Worm (Caenorhabditis elegans): ENCODE results near the gene sre-10.

Gene sre-10

DNA sequence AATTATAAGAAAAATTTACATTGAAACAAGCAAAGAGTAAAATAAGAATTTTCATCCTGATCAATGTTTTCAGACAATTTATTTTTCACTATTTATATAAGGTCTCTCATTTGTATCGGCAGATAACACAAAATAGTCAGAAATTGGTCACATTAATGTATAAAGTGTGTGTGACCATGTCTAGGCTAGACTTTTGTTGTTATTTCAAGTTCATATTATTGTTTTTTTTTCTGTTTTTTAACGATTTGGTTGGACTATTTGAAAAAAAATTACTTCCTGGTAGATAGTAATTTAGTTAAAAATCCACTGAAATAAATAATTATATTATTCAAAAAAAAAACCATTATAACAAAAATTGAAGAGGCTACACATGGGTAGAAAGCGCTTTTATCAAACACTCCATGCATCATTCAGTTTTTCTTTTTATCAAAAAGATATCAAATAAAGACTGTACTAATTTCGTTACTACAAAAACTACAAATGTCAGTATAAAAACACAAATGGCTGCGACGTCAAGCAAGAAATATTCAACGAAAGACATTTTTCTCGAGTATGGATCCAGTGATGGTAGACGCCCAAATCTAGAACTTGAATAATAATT, 13.0 kb downstream of the sre-10 start, which contains the start of gene ugt-37:
TSS of gene ugt-37 (minus strand) at position 69 of the 601 bp plus-strand sequence.
- TF ChIP-seq dao-5 (tag; optimal IDR thresholded peaks at IDR 0.05) (no peak), W03F9.2 (tag; optimal IDR thresholded peaks at IDR 0.05) (no peak), him-1 (tag; optimal IDR thresholded peaks at IDR 0.05) (no peak)

DNA sequence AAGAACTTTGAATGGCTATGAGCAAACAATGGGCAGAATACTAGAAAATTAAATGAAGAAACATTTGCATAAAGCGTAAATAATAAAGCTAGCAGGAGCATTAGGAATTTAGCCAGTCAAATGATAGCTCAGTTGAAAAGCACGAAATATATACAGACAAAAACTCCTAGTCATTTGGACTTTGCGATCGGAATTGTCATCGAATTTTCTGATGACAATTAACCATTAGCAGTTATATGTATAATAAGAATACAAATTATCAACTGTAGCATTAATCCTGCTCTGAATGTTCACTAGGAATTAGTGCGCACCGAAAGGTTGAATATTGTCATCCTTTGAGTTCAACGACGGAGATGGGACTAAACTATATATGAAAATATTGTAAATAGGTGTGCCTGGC, 15.0 kb downstream of the sre-10 start, which contains the start of gene ugt-38:
TSS of gene ugt-38 (minus strand) at position 101 of the 400 bp plus-strand sequence.
- no peak for TF ChIP-seq W03F9.2 (tag; optimal IDR thresholded peaks at IDR 0.05)
- TF ChIP-seq dao-5 (tag; optimal IDR thresholded peaks at IDR 0.05): no peak
- no peak for TF ChIP-seq him-1 (tag; optimal IDR thresholded peaks at IDR 0.05)

DNA sequence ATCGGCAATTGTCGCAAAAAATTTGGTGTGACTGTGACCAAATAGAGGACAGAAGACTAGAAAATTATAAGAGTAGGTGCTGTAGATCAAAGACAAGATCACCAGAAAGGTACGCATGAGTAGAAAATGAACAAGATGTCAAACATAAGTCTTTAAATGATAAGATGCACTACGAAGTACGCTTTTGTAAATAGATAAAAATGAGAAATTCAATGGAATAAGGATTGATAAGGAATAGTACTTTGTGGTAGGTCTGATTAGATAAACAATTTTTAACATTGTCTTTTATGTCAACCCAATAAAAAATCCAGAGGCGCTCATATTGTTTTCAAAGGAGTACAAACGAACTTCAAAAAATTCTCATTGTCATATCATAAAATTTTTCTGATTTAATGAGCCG, 18.2 kb downstream of the sre-10 start, which contains the start of gene F10D2.8:
TSS of gene F10D2.8 (minus strand) at position 145 of the 400 bp plus-strand sequence.
- no peak for TF ChIP-seq him-1 (tag; optimal IDR thresholded peaks at IDR 0.05)
- TF ChIP-seq dao-5 (tag; optimal IDR thresholded peaks at IDR 0.05): no peak
- TF ChIP-seq W03F9.2 (tag; optimal IDR thresholded peaks at IDR 0.05): no peak

DNA sequence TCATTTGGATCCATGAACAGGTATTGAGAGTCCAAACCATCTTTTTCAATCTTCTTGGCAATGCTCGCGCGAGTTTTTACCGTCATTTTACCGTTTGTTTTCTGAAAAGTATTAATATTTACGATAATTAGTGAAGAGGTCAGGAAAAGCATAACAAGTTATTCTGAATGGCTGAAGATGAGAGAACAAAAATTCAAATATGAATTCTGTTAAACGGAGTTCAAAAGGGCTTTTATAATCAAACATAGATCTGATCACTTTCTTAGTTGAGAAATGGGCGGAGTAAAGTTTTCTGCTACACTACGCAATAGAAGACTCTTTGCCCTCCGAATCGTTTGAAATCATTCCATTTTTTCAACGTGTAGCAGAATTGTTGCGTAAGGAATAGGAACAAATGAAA, 20.7 kb downstream of the sre-10 start, which contains the start of gene fat-7:
TSS of gene fat-7 (minus strand) at position 101 of the 400 bp plus-strand sequence.
- TF ChIP-seq dao-5 (tag; optimal IDR thresholded peaks at IDR 0.05) (no peak), W03F9.2 (tag; optimal IDR thresholded peaks at IDR 0.05) (no peak), him-1 (tag; optimal IDR thresholded peaks at IDR 0.05) (no peak)

DNA sequence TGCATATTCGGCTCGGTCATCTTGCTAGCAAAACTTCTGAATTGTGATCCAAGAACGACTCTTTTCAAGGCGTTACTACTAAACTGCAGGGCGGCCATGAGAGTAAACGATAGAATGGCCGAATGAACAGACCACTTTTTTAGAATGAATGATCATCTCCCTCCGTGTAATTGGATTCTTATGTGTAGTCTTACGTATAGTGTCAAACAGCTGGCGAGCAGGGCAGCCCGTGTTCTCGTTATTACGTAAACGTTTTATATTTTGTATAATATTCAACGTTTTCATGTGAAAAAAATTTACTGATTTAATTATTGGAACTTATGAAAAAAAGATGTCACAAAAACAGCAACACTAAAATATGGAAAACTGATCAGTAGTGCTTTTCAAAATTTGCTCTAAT, 23.7 kb downstream of the sre-10 start, which contains the start of gene F10D2.10:
TSS of gene F10D2.10 (minus strand) at position 101 of the 400 bp plus-strand sequence.
- no peak for TF ChIP-seq him-1 (tag; optimal IDR thresholded peaks at IDR 0.05)
- TF ChIP-seq dao-5 (tag; optimal IDR thresholded peaks at IDR 0.05): no peak
- TF ChIP-seq W03F9.2 (tag; optimal IDR thresholded peaks at IDR 0.05): no peak

DNA sequence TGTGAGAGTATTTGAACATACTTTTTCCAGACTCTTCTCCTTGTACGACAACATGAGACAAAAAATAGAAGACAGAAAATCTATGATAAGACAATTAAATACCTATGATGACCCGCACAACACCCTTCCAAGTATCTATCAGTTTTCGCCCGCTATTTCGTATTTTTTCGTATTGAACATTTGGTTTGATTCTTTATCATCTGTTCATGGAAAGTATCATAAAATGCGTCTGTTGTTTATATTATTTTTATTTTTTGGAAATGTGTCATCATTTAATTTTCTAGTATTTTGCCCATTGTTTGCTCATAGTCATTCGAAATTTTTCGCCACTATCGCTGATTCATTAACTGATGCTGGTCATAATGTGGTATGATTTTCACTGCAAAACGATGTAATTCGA, 24.7 kb downstream of the sre-10 start, which contains the start of gene ugt-39:
TSS of gene ugt-39 (plus strand) at position 54 of the 400 bp plus-strand sequence.
- TF ChIP-seq W03F9.2 (tag; optimal IDR thresholded peaks at IDR 0.05) (no peak), him-1 (tag; optimal IDR thresholded peaks at IDR 0.05) (no peak), dao-5 (tag; optimal IDR thresholded peaks at IDR 0.05) (no peak)

DNA sequence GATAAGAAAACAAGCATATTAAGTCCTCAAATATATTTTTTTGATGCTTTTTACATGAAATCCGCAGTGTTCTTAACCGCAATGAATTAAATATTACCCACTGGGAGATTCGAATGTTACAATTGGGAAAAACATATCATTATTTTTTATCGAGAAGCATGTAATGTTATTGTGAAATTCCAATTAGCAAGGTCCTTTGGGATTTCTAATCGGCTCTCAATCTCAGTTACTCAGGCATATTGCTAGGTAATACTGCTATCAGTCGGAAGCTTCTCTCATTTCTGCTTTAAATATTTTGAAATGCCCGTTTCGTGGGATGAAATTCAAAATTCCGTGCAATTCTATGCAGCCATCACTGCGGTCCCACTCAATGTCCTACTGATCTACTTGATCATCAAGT, 27.0 kb downstream of the sre-10 start, which contains the start of gene str-204:
TSS of gene str-204 (plus strand) at position 301 of the 400 bp plus-strand sequence.
- no peak for TF ChIP-seq dao-5 (tag; optimal IDR thresholded peaks at IDR 0.05)
- no peak for TF ChIP-seq him-1 (tag; optimal IDR thresholded peaks at IDR 0.05)

DNA sequence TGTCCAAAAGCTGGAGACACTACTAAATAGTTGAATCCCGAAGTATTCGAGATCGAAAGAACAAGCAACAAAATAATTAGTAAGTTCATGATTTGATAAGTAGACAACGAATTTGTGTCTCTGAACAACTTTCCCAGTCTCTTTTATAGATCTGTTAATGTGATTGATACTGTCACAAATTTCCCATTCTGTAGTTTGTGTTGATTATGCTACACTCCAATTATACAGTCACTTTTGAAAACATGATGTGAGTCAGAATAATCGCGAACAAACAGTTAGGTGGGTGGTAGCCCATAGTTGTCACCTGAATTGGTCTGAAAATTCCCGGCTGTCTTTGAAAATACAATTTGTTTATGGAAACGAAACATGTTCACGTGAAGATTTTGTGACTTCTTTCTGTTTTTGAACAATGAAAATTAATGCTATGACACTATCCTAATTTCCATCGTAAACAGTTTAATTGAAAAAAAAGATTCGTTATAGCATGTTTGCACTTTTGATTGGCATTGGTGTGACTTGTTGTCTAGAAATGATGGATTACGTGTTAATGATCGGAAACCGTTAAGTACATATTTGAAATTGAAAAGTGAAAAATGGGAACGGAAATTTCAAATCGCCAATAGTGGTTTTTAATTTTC, 31.2 kb downstream of the sre-10 start, which contains the start of gene ugt-41:
TSS of gene ugt-41 (minus strand) at position 119 of the 638 bp plus-strand sequence.
- TF ChIP-seq dao-5 (tag; optimal IDR thresholded peaks at IDR 0.05) (no peak), W03F9.2 (tag; optimal IDR thresholded peaks at IDR 0.05) (no peak), him-1 (tag; optimal IDR thresholded peaks at IDR 0.05) (no peak)

DNA sequence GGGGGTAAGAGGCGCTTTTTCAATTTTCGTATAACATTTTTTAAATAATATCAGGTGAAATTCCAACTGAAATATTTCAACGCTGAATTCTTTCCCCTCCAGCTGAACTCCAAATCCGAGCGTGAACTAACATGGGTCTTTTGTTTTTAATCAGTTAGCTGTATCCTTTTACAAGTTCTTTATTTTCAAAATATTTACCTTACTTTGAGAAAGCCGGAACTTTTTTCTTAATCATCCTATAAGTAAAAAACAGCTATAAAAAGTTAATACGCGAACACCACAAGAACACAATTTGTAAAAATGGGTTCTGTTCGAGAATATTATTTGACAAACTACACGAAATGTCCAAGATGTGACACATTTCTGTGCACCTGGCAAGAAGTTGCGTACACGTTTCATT, 31.9 kb downstream of the sre-10 start, which contains the start of gene srh-83:
TSS of gene srh-83 (plus strand) at position 301 of the 400 bp plus-strand sequence.
- TF ChIP-seq him-1 (tag; optimal IDR thresholded peaks at IDR 0.05) (no peak), W03F9.2 (tag; optimal IDR thresholded peaks at IDR 0.05) (no peak), dao-5 (tag; optimal IDR thresholded peaks at IDR 0.05) (no peak)

DNA sequence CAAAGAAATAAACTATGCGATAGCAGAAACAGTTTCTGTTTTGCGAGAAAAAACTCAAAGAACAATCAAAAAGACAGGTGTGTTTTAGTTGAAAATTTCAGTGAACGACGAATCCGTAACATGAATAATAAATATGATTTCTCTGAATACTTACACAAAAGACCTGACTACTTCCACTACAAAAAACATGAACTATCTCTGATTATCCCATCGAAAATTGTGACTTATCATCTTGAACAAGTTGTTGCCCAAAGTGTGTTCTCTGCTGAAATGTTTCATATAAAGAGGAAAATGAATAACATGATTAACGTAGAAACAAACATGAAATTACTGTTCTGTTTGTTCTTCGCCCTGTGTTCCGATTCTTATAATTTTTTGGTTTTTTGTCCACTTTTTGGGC, 34.4 kb downstream of the sre-10 start, which contains the start of gene ugt-36:
TSS of gene ugt-36 (plus strand) at position 301 of the 400 bp plus-strand sequence.
- TF ChIP-seq W03F9.2 (tag; optimal IDR thresholded peaks at IDR 0.05) (no peak), dao-5 (tag; optimal IDR thresholded peaks at IDR 0.05) (no peak), him-1 (tag; optimal IDR thresholded peaks at IDR 0.05) (no peak)

DNA sequence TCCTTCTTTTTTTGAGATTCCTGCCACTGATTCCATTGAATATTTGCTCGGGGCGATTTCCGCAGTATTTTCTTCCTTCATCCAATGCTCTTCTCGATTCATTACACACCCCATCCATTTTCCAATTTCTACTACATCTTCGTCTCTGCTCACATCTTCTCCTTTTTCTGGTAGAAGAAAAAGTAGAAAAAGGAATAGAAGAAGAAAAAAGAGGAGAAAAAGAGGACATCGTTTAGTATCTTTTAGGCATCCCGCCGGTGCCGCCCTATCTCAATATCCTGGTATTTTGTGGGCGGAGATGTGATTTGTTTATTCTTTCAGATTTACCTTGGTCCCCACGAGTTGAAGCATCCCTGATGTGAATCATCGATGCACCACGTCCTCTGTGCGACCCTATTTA, 42.9 kb downstream of the sre-10 start, which contains the start of gene lgc-39:
TSS of gene lgc-39 (plus strand) at position 301 of the 400 bp plus-strand sequence.
- TF ChIP-seq W03F9.2 (tag; optimal IDR thresholded peaks at IDR 0.05) (no peak), him-1 (tag; optimal IDR thresholded peaks at IDR 0.05) (no peak), dao-5 (tag; optimal IDR thresholded peaks at IDR 0.05) (no peak)

DNA sequence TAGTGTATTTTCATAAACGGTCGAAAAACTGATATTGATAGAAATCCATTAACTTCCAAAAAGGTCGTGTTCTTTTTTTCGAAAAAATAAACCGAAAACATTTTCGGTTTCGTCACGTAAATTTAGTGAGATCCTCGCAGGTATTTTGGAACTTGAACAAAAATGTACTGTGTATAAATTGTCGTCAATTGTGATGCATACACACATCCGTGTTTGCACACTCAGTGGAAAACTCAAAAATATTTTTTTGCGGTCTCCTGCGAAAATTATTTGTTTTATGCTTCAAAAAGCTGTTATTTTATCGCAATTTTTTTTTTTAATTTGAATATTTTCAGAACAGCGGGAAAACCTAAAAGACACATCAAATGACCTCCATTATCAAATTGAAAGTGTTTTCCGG, 46.5 kb downstream of the sre-10 start, which contains the start of gene cpsf-2:
TSS of gene cpsf-2 (plus strand) at position 330 of the 400 bp plus-strand sequence.
- no peak for TF ChIP-seq him-1 (tag; optimal IDR thresholded peaks at IDR 0.05)
- TF ChIP-seq W03F9.2 (tag; optimal IDR thresholded peaks at IDR 0.05): no peak
- no peak for TF ChIP-seq dao-5 (tag; optimal IDR thresholded peaks at IDR 0.05)

Measured in whole organism, L4/young adult.